Worm (Caenorhabditis elegans) whole organism, early embryonic: ENCODE measurements around the gene zyg-8.
A peak's percentile ranks its signal among the peaks of the same experiment; 100 is the strongest.

Experiments used
- B0310.2 ChIP-seq: sonication (generic microtip); optimal IDR thresholded peaks from 2 replicates; lab custom pipeline; 2016; ENCODE audit warnings: mild to moderate bottlenecking, missing genetic modification characterization, missing compliant biosample characterization
- F13C5.2 ChIP-seq: sonication (generic microtip); optimal IDR thresholded peaks from 2 replicates; lab custom pipeline; 2017; ENCODE audit warnings: mild to moderate bottlenecking, missing genetic modification characterization, inconsistent platforms, missing compliant biosample characterization
- aly-1 ChIP-seq: sonication (generic microtip); optimal IDR thresholded peaks from 2 replicates; lab custom pipeline; 2016; ENCODE audit warnings: missing genetic modification characterization, missing compliant biosample characterization
- ama-1 ChIP-seq: fragments of 150-350 bp; optimal IDR thresholded peaks from 2 replicates; lab custom pipeline; 2014
- ceh-13 ChIP-seq: fragments of 200-800 bp; sonication (Bioruptor generic); optimal IDR thresholded peaks from 2 replicates; lab custom pipeline; 2018; ENCODE audit warnings: mild to moderate bottlenecking, missing genetic modification characterization, missing compliant biosample characterization
- ceh-36 ChIP-seq: sonication (generic microtip); optimal IDR thresholded peaks from 2 replicates; lab custom pipeline; 2016; ENCODE audit warnings: missing genetic modification characterization, inconsistent platforms, missing compliant biosample characterization
- ets-7 ChIP-seq: sonication (generic microtip); optimal IDR thresholded peaks from 2 replicates; lab custom pipeline; 2016; ENCODE audit warnings: missing genotype, missing genetic modification characterization, missing compliant biosample characterization
- flt-1 ChIP-seq: fragments of 200-800 bp; sonication (Bioruptor generic); IDR thresholded peaks from 2 replicates; pipeline ENCODE4 v1.3.6; 2022; ENCODE audit warnings: missing genetic modification characterization, missing compliant biosample characterization
- hmbx-1 ChIP-seq: sonication (generic microtip); optimal IDR thresholded peaks from 2 replicates; lab custom pipeline; 2016; ENCODE audit warnings: mild to moderate bottlenecking, missing genetic modification characterization, missing compliant biosample characterization
- hmg-4 ChIP-seq: fragments of 200-800 bp; sonication (Bioruptor generic); optimal IDR thresholded peaks from 2 replicates; lab custom pipeline; 2018; ENCODE audit warnings: mild to moderate bottlenecking, missing genetic modification characterization, missing compliant biosample characterization
- hnd-1 ChIP-seq: sonication (generic microtip); optimal IDR thresholded peaks from 2 replicates; lab custom pipeline; 2016; ENCODE audit warnings: missing genetic modification characterization, missing compliant biosample characterization
- pes-1 ChIP-seq: fragments of 200-800 bp; sonication (Bioruptor generic); IDR thresholded peaks from 2 replicates; pipeline ENCODE4 v1.3.6; 2022; ENCODE audit warnings: missing genetic modification reagents, missing genetic modification characterization, missing compliant biosample characterization
- scrt-1 ChIP-seq: fragments of 200-800 bp; sonication (Bioruptor generic); IDR thresholded peaks from 2 replicates; pipeline ENCODE4 v1.3.6; 2022; ENCODE audit warnings: missing genetic modification characterization, missing compliant biosample characterization
- sea-1 ChIP-seq: fragments of 200-800 bp; sonication (Bioruptor generic); conservative IDR thresholded peaks from 2 replicates; pipeline ENCODE4 v1.3.6; 2022; ENCODE audit warnings: missing genetic modification characterization, missing compliant biosample characterization
- tbx-11 ChIP-seq: fragments of 200-800 bp; sonication (Bioruptor generic); IDR thresholded peaks from 2 replicates; pipeline ENCODE4 v1.3.6; 2022; ENCODE audit warnings: missing genetic modification characterization, missing compliant biosample characterization
- tbx-37 ChIP-seq: fragments of 200-800 bp; sonication (Bioruptor generic); conservative IDR thresholded peaks from 2 replicates; pipeline ENCODE4 v1.3.6; 2022; ENCODE audit warnings: missing genetic modification reagents, missing genetic modification characterization, missing compliant biosample characterization
- tra-4 ChIP-seq: sonication (generic microtip); optimal IDR thresholded peaks from 2 replicates; lab custom pipeline; 2017; ENCODE audit warnings: missing genetic modification characterization, missing compliant biosample characterization

Gene zyg-8

ce11 chrIII:12040999-12041398 lies 20.5 kb upstream of the zyg-8 start, which contains the start of gene Y79H2A.4:
Gene Y79H2A.4, plus strand, starts transcription at chrIII:12041299.
- TF ChIP-seq ceh-36 (tag; lab: Kevin White, UChicago), result no peak
- TF ChIP-seq hmbx-1 (tag; lab: Kevin White, UChicago), result no peak
- no peak for TF ChIP-seq ets-7 (tag; lab: Kevin White, UChicago)
- no peak for TF ChIP-seq ceh-13 (GFP tag; lab: Kevin White, UChicago)
- no peak for TF ChIP-seq F13C5.2 (tag; lab: Kevin White, UChicago)
- no peak for TF ChIP-seq tra-4 (tag; lab: Kevin White, UChicago)
- TF ChIP-seq ama-1 (lab: Kevin White, UChicago), result no peak
- no peak for TF ChIP-seq sea-1 (GFP tag; lab: Robert Waterston, UW)
- TF ChIP-seq scrt-1, result no peak
- TF ChIP-seq pes-1 (GFP tag; lab: Robert Waterston, UW), result no peak
- no peak for TF ChIP-seq B0310.2 (tag; lab: Kevin White, UChicago)
- TF ChIP-seq tbx-37 (GFP tag; lab: Robert Waterston, UW), result no peak
- TF ChIP-seq hnd-1 (tag; lab: Kevin White, UChicago), result no peak
- no peak for TF ChIP-seq hmg-4 (GFP tag; lab: Kevin White, UChicago)
- no peak for TF ChIP-seq flt-1 (GFP tag; lab: Robert Waterston, UW)
- TF ChIP-seq aly-1 (tag; lab: Kevin White, UChicago), result no peak
- TF ChIP-seq tbx-11 (GFP tag; lab: Robert Waterston, UW), result no peak

DNA sequence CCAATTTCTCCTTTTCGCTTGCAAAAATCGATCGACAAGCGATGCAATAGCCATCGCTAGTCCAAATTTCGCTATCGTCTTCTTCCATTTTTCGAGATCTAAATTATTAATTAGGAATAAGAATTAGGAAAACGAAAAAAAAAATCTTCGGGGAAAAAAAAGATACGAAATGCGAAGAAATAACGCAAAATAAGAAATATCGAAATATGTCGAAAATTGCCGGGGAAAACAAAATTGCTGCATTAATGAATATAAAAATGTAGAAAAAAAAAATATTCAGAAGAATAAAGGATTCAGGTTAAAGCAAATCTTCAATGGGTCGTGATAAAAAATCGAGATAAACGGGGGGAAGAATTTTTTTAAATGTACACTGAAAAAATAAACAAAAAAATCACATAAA lies 9.3 kb upstream of the zyg-8 start, which contains the start of gene Y79H2A.3:
Gene Y79H2A.3 (minus strand): TSS at position 101 of the 400 bp plus-strand sequence.
- TF ChIP-seq tra-4 (tag; lab: Kevin White, UChicago) (no peak), hmbx-1 (tag; lab: Kevin White, UChicago) (no peak), hmg-4 (GFP tag; lab: Kevin White, UChicago) (no peak), ceh-36 (tag; lab: Kevin White, UChicago) (no peak), tbx-37 (GFP tag; lab: Robert Waterston, UW) (no peak), B0310.2 (tag; lab: Kevin White, UChicago) (no peak), ets-7 (tag; lab: Kevin White, UChicago) (no peak), flt-1 (GFP tag; lab: Robert Waterston, UW) (no peak), tbx-11 (GFP tag; lab: Robert Waterston, UW) (no peak), F13C5.2 (tag; lab: Kevin White, UChicago) (no peak), aly-1 (tag; lab: Kevin White, UChicago) (no peak), ama-1 (lab: Kevin White, UChicago) (no peak), pes-1 (GFP tag; lab: Robert Waterston, UW) (no peak), scrt-1 (no peak), sea-1 (GFP tag; lab: Robert Waterston, UW) (no peak)

DNA sequence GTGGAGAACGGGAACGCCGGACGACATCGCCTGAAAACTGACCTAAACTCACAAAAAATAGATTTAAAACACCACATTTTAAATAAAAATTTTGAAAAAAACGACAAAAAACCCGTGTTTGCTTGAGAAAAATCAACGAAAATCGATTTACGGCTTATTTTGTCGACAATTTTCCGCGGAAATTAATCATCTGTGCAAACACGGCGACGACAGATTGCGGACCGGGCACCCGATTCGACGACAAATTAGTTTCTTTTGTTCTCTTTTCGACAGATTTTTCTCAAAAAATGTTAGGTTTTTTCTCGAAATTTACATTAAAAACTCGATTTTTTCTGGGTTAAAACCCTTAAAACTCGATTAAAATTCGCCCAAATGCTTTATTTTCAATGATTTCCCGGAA lies 3.1 kb upstream of the zyg-8 start, which contains the start of gene arx-3:
Gene arx-3 (minus strand): TSS at position 30 of the 400 bp plus-strand sequence.
- TF ChIP-seq aly-1 (tag; lab: Kevin White, UChicago) (no peak), pes-1 (GFP tag; lab: Robert Waterston, UW) (no peak), hmbx-1 (tag; lab: Kevin White, UChicago) (no peak), F13C5.2 (tag; lab: Kevin White, UChicago) (peak; percentile 5)

DNA sequence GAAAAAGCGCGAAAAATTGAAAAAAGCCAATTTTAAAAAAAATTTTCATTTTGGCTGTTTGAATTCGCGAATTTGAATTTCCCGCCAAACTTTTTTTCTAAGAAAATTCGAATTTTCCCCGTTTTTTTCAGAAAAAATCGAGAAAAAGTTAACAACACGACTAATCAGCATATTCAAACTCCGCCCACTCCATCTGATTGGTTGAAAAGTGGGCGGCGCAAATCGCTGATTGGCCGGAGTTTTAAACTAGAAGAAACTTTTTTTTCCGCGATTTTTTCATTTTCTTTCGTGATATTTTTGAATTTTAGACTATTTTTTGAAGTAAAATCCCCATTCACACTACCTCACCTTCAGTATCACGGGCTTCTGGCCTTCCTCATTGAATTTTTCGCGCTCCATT lies 2.0 kb upstream of the zyg-8 start:
- TF ChIP-seq tbx-11 (GFP tag; lab: Robert Waterston, UW), result no peak
- no peak for TF ChIP-seq ama-1 (lab: Kevin White, UChicago)
- no peak for TF ChIP-seq F13C5.2 (tag; lab: Kevin White, UChicago)
- TF ChIP-seq aly-1 (tag; lab: Kevin White, UChicago), result no peak
- TF ChIP-seq tra-4 (tag; lab: Kevin White, UChicago), result no peak
- TF ChIP-seq scrt-1, result no peak
- TF ChIP-seq hmbx-1 (tag; lab: Kevin White, UChicago), result no peak

DNA sequence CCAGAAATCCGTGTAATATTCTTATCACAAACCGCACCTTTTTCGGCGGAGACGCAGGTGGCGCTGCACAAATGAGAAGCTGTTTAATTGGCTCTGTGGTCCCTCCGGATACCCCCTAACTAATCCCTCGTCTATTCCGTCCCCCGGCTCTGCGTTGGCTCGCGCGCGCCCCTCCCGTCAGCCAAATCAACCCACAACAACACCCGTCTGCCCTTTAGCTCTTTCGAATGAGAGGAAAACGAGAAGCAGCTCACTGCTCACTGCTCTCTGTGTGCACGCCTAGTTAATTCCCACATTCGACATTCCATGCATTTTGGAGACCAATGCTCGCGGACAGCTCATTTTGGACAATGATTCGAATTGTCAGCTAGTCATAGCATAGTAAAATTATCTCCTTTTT lies 1.4 kb upstream of the zyg-8 start:
- TF ChIP-seq flt-1 (GFP tag; lab: Robert Waterston, UW) (no peak), sea-1 (GFP tag; lab: Robert Waterston, UW) (no peak), tbx-11 (GFP tag; lab: Robert Waterston, UW) (no peak), hnd-1 (tag; lab: Kevin White, UChicago) (no peak), ceh-36 (tag; lab: Kevin White, UChicago) (peak; percentile 4), ceh-13 (GFP tag; lab: Kevin White, UChicago) (no peak)

DNA sequence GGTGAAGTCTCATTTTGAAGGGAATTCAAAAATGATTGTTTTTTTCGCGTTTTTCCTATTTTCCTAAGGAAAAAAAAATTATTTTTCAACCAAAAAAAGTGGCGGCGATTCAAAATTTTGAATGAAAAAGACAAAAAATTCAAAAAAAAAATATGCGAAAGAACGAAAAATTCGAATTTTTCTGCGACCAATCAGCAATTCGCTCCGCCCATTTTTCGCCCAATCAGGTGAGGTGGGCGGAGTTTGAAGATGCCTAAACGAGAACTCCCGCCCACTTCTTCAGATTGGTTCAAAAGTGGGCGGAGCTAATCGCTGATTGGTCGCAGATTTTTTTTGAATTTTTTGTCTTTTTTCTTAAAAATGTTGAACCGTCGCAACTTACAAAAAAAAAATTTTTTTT lies 2.4 kb downstream of the zyg-8 start:
- no peak for TF ChIP-seq tbx-11 (GFP tag; lab: Robert Waterston, UW)
- TF ChIP-seq ceh-13 (GFP tag; lab: Kevin White, UChicago), result no peak
- no peak for TF ChIP-seq ama-1 (lab: Kevin White, UChicago)
- TF ChIP-seq hnd-1 (tag; lab: Kevin White, UChicago), result no peak
- no peak for TF ChIP-seq pes-1 (GFP tag; lab: Robert Waterston, UW)
- no peak for TF ChIP-seq aly-1 (tag; lab: Kevin White, UChicago)
- no peak for TF ChIP-seq tbx-37 (GFP tag; lab: Robert Waterston, UW)
- no peak for TF ChIP-seq B0310.2 (tag; lab: Kevin White, UChicago)
- no peak for TF ChIP-seq flt-1 (GFP tag; lab: Robert Waterston, UW)
- no peak for TF ChIP-seq hmg-4 (GFP tag; lab: Kevin White, UChicago)
- no peak for TF ChIP-seq ets-7 (tag; lab: Kevin White, UChicago)
- TF ChIP-seq ceh-36 (tag; lab: Kevin White, UChicago), result no peak

DNA sequence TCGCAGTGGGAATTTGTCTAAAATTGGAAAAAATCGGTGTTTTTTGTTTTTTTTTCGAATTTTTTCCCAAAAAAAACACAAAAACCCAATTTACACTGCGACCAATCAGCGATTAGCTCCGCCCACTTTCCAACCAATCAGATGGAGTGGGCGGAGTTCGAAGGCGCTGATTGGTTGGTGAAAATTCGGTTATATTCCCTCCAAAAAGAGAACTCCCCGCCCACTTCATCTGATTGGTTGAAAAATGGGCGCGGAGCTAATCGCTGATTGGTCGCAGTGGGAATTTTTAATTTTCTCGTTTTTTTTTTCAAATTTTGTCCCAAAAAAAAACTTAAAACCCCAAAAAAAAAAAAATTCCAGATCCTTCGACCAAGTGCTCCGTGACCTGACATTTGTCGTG lies 3.0 kb downstream of the zyg-8 start:
- TF ChIP-seq tbx-11 (GFP tag; lab: Robert Waterston, UW) (no peak), tbx-37 (GFP tag; lab: Robert Waterston, UW) (no peak), tra-4 (tag; lab: Kevin White, UChicago) (no peak), flt-1 (GFP tag; lab: Robert Waterston, UW) (no peak), ceh-36 (tag; lab: Kevin White, UChicago) (no peak), ets-7 (tag; lab: Kevin White, UChicago) (no peak), B0310.2 (tag; lab: Kevin White, UChicago) (no peak), pes-1 (GFP tag; lab: Robert Waterston, UW) (no peak)
